Worm (Caenorhabditis elegans): Measurements from ENCODE around the gene K01B6.3.

ce11 chrIII:9314476-9314875 is 14.5 kb downstream of the K01B6.3 start, which contains the start of gene C40H1.8:
- TF ChIP-seq aly-2 (tag; optimal IDR thresholded peaks at IDR 0.05) (no peak), nhr-237 (tag; optimal IDR thresholded peaks at IDR 0.05) (no peak), snpc-1.2 (GFP tag; IDR thresholded peaks at IDR 0.05) (no peak)
